Worm (Caenorhabditis elegans): ENCODE results near the gene T04A11.1.

Gene T04A11.1

ce11 chrIV:12456613-12457012, 20.2 kb downstream of the T04A11.1 start, which contains the start of gene C25G4.7:
Gene C25G4.7, plus strand, starts transcription at chrIV:12456913.
- TF ChIP-seq pax-1 (tag; optimal IDR thresholded peaks at IDR 0.05), result no peak
- TF ChIP-seq lin-11 (tag; optimal IDR thresholded peaks at IDR 0.05), result no peak
- TF ChIP-seq C08G9.2 (tag; optimal IDR thresholded peaks at IDR 0.05), result no peak
- TF ChIP-seq madf-2 (tag; optimal IDR thresholded peaks at IDR 0.05), result no peak
- TF ChIP-seq dmd-4 (tag; optimal IDR thresholded peaks at IDR 0.05; ENCODE audit: borderline replicate concordance), result no peak
- no peak for TF ChIP-seq hlh-13 (GFP tag; optimal IDR thresholded peaks at IDR 0.05)
- no peak for TF ChIP-seq sdc-2 (tag; optimal IDR thresholded peaks at IDR 0.05)
- no peak for TF ChIP-seq che-1 (tag; optimal IDR thresholded peaks at IDR 0.05)
- TF ChIP-seq K09A11.1 (tag; optimal IDR thresholded peaks at IDR 0.05; ENCODE audit: insufficient read depth), result no peak
- no peak for TF ChIP-seq unc-55 (GFP tag; optimal IDR thresholded peaks at IDR 0.05)
- TF ChIP-seq nfya-1 (tag; optimal IDR thresholded peaks at IDR 0.05), result no peak
- TF ChIP-seq dve-1 (tag; optimal IDR thresholded peaks at IDR 0.05), result no peak
- TF ChIP-seq pat-9 (tag; optimal IDR thresholded peaks at IDR 0.05), result no peak
- no peak for TF ChIP-seq ceh-9 (tag; optimal IDR thresholded peaks at IDR 0.05)
- TF ChIP-seq hlh-15 (tag; optimal IDR thresholded peaks at IDR 0.05), result no peak
- TF ChIP-seq hlh-30 (tag; optimal IDR thresholded peaks at IDR 0.05; ENCODE audit: insufficient read depth), result no peak
- no peak for TF ChIP-seq ets-4 (tag; optimal IDR thresholded peaks at IDR 0.05)
- no peak for TF ChIP-seq fkh-6 (tag; optimal IDR thresholded peaks at IDR 0.05)
- no peak for TF ChIP-seq K02D7.2 (tag; optimal IDR thresholded peaks at IDR 0.05)

ce11 chrIV:12454750-12455149, 22.1 kb downstream of the T04A11.1 start, which contains the start of gene smz-1:
Gene smz-1, plus strand, starts transcription at chrIV:12455050.
- no peak for TF ChIP-seq ceh-18 (tag; optimal IDR thresholded peaks at IDR 0.05)
- TF ChIP-seq fkh-6 (tag; optimal IDR thresholded peaks at IDR 0.05), result no peak
- no peak for TF ChIP-seq fkh-10 (GFP tag; optimal IDR thresholded peaks at IDR 0.05)
- TF ChIP-seq ceh-22 (tag; optimal IDR thresholded peaks at IDR 0.05), result no peak
- no peak for TF ChIP-seq che-1 (tag; optimal IDR thresholded peaks at IDR 0.05)
- TF ChIP-seq pros-1 (tag; optimal IDR thresholded peaks at IDR 0.05), result no peak
- no peak for TF ChIP-seq nhr-232 (tag; optimal IDR thresholded peaks at IDR 0.05)
- no peak for TF ChIP-seq elt-4 (tag; optimal IDR thresholded peaks at IDR 0.05)
- no peak for TF ChIP-seq nfya-1 (tag; optimal IDR thresholded peaks at IDR 0.05)
- no peak for TF ChIP-seq odd-2 (tag; optimal IDR thresholded peaks at IDR 0.05)
- no peak for TF ChIP-seq lim-6 (tag; optimal IDR thresholded peaks at IDR 0.05)
- TF ChIP-seq ceh-30 (tag; optimal IDR thresholded peaks at IDR 0.05), result no peak
- no peak for TF ChIP-seq C08G9.2 (tag; optimal IDR thresholded peaks at IDR 0.05)
- TF ChIP-seq eyg-1 (tag; optimal IDR thresholded peaks at IDR 0.05), result no peak
- no peak for TF ChIP-seq ceh-34 (tag; optimal IDR thresholded peaks at IDR 0.05)

- TF ChIP-seq hlh-30 (tag; optimal IDR thresholded peaks at IDR 0.05; ENCODE audit: insufficient read depth) (no peak), C38D4.7 (GFP tag; optimal IDR thresholded peaks at IDR 0.05) (no peak), nhr-11 (tag; optimal IDR thresholded peaks at IDR 0.05) (no peak), hlh-6 (tag; optimal IDR thresholded peaks at IDR 0.05) (no peak), ceh-24 (tag; optimal IDR thresholded peaks at IDR 0.05) (no peak), ttx-3 (tag; optimal IDR thresholded peaks at IDR 0.05) (no peak), tbx-2 (tag; optimal IDR thresholded peaks at IDR 0.05) (no peak), ets-4 (tag; optimal IDR thresholded peaks at IDR 0.05) (no peak), ceh-2 (tag; optimal IDR thresholded peaks at IDR 0.05) (no peak), ceh-45 (GFP tag; IDR thresholded peaks at IDR 0.05) (no peak), gmeb-2 (tag; optimal IDR thresholded peaks at IDR 0.05) (no peak), lin-11 (tag; optimal IDR thresholded peaks at IDR 0.05) (no peak), unc-86 (tag; optimal IDR thresholded peaks at IDR 0.05) (no peak), F13H6.1 (tag; optimal IDR thresholded peaks at IDR 0.05) (no peak), pat-9 (tag; optimal IDR thresholded peaks at IDR 0.05) (no peak), mec-3 (tag; optimal IDR thresholded peaks at IDR 0.05; ENCODE audit: borderline replicate concordance) (no peak), dmd-4 (tag; optimal IDR thresholded peaks at IDR 0.05; ENCODE audit: borderline replicate concordance) (no peak), pha-2 (tag; optimal IDR thresholded peaks at IDR 0.05) (no peak), ceh-34 (tag; optimal IDR thresholded peaks at IDR 0.05) (no peak)
Measured at ce11 chrIV:12454115-12454514, 22.7 kb downstream of the T04A11.1 start, which contains the start of gene spe-44. Gene spe-44, minus strand, starts transcription at chrIV:12454215.
